Worm (Caenorhabditis elegans) whole organism, L4/young adult: ENCODE results near the gene C13C4.8.

Source experiments
- W03F9.2 ChIP-seq: fragments of 150-350 bp; optimal IDR thresholded peaks from 2 replicates; lab custom pipeline; 2014; ENCODE audit warnings: missing biosample characterization, missing genetic modification characterization
- dao-5 ChIP-seq: sonication (generic microtip); optimal IDR thresholded peaks from 2 replicates; lab custom pipeline; 2016; ENCODE audit warnings: missing genotype, missing genetic modification characterization, moderate library complexity, missing compliant biosample characterization
- him-1 ChIP-seq: sonication (generic microtip); optimal IDR thresholded peaks from 2 replicates; lab custom pipeline; 2016; ENCODE audit warnings: missing genotype, missing genetic modification reagents, missing genetic modification characterization, missing compliant biosample characterization

- no peak for TF ChIP-seq W03F9.2 (tag; lab: Kevin White, UChicago)
- TF ChIP-seq him-1 (tag; lab: Kevin White, UChicago) = no peak
- no peak for TF ChIP-seq dao-5 (tag; lab: Kevin White, UChicago)
Observed at ce11 chrV:12106841-12107240, 11.0 kb upstream of the C13C4.8 start, which contains the start of gene nhr-136.
